Fruit fly (Drosophila melanogaster): Measurements from ENCODE around the gene CG33342.

DNA sequence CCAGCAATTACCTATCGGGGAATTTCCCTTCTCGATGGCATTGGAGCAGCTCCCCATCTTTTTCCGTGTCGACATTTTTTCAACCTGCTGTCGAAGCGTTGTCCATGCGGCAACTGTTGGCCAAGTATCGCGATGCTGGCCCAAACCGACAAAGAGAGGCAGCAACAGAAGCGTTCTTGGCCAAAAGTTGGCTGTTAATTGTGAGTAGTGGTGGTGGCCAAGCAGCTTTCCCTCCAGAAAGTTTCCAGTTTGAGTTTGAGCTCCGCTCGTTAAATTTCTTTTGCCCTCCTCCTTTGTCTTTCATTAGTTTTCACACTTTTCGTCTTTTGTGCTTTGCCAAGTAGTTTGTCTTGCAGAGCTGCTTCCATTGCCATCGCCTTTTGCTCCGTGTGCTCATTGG, 4.0 kb upstream of the CG33342 start, which contains the start of gene CG17782:
- TF ChIP-seq pnt (GFP tag; optimal IDR thresholded peaks at IDR 0.05) (no peak), Taf1 (GFP tag; IDR thresholded peaks at IDR 0.05) (no peak), Rfx (GFP tag; IDR thresholded peaks at IDR 0.05) (no peak), Mes4 (GFP tag; optimal IDR thresholded peaks at IDR 0.05) (no peak), CG7963 (GFP tag; IDR thresholded peaks at IDR 0.05; ENCODE audit: partially characterized antibody) (no peak), lola (GFP tag; optimal IDR thresholded peaks at IDR 0.05) (no peak), Xrp1 (GFP tag; IDR thresholded peaks at IDR 0.05) (no peak), CG13775 (GFP tag; optimal IDR thresholded peaks at IDR 0.05) (no peak), sim (GFP tag; IDR thresholded peaks at IDR 0.05) (no peak), lbe (GFP tag; optimal IDR thresholded peaks at IDR 0.05) (no peak), HLH3B (GFP tag; IDR thresholded peaks at IDR 0.05) (no peak), C15 (GFP tag; IDR thresholded peaks at IDR 0.05) (no peak)

All from whole organism, embryonic.